Worm (Caenorhabditis elegans) whole organism, early embryonic: ENCODE results near the gene hum-2.

Experiments used
- B0310.2 ChIP-seq: sonication (generic microtip); optimal IDR thresholded peaks from 2 replicates; lab custom pipeline; 2016; ENCODE audit warnings: mild to moderate bottlenecking, missing genetic modification characterization, missing compliant biosample characterization
- F13C5.2 ChIP-seq: sonication (generic microtip); optimal IDR thresholded peaks from 2 replicates; lab custom pipeline; 2017; ENCODE audit warnings: mild to moderate bottlenecking, missing genetic modification characterization, inconsistent platforms, missing compliant biosample characterization
- ama-1 ChIP-seq: fragments of 150-350 bp; optimal IDR thresholded peaks from 2 replicates; lab custom pipeline; 2014
- ceh-36 ChIP-seq: sonication (generic microtip); optimal IDR thresholded peaks from 2 replicates; lab custom pipeline; 2016; ENCODE audit warnings: missing genetic modification characterization, inconsistent platforms, missing compliant biosample characterization
- ets-7 ChIP-seq: sonication (generic microtip); optimal IDR thresholded peaks from 2 replicates; lab custom pipeline; 2016; ENCODE audit warnings: missing genotype, missing genetic modification characterization, missing compliant biosample characterization
- flt-1 ChIP-seq: fragments of 200-800 bp; sonication (Bioruptor generic); IDR thresholded peaks from 2 replicates; pipeline ENCODE4 v1.3.6; 2022; ENCODE audit warnings: missing genetic modification characterization, missing compliant biosample characterization
- hmbx-1 ChIP-seq: sonication (generic microtip); optimal IDR thresholded peaks from 2 replicates; lab custom pipeline; 2016; ENCODE audit warnings: mild to moderate bottlenecking, missing genetic modification characterization, missing compliant biosample characterization
- pes-1 ChIP-seq: fragments of 200-800 bp; sonication (Bioruptor generic); IDR thresholded peaks from 2 replicates; pipeline ENCODE4 v1.3.6; 2022; ENCODE audit warnings: missing genetic modification reagents, missing genetic modification characterization, missing compliant biosample characterization
- scrt-1 ChIP-seq: fragments of 200-800 bp; sonication (Bioruptor generic); IDR thresholded peaks from 2 replicates; pipeline ENCODE4 v1.3.6; 2022; ENCODE audit warnings: missing genetic modification characterization, missing compliant biosample characterization
- sea-1 ChIP-seq: fragments of 200-800 bp; sonication (Bioruptor generic); conservative IDR thresholded peaks from 2 replicates; pipeline ENCODE4 v1.3.6; 2022; ENCODE audit warnings: missing genetic modification characterization, missing compliant biosample characterization
- tbx-11 ChIP-seq: fragments of 200-800 bp; sonication (Bioruptor generic); IDR thresholded peaks from 2 replicates; pipeline ENCODE4 v1.3.6; 2022; ENCODE audit warnings: missing genetic modification characterization, missing compliant biosample characterization
- tbx-37 ChIP-seq: fragments of 200-800 bp; sonication (Bioruptor generic); conservative IDR thresholded peaks from 2 replicates; pipeline ENCODE4 v1.3.6; 2022; ENCODE audit warnings: missing genetic modification reagents, missing genetic modification characterization, missing compliant biosample characterization

DNA sequence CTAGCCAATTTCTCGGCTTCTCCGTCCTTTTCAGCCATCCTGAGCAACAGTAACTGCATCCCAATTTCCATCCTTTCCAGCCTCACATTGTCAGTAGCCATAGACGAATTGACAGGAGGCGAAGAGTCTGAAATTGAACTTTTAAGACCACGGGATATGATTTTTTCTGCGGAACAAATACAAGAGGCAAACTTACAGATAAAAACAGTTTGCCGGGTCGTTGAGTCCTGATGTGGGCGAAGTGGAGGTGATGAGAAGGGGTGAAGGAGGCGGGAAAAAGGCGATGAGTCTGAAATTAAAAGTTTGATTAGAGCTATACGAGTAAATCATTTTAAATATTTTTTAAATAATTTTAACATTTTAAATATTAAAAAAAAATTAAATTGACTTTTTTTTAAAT is 41.1 kb downstream of the hum-2 start, which contains the start of gene F36D4.6:
- no peak for TF ChIP-seq scrt-1 (GFP tag; lab: Robert Waterston, UW)
- TF ChIP-seq ets-7 (tag; lab: Kevin White, UChicago), result no peak
- no peak for TF ChIP-seq ama-1
- no peak for TF ChIP-seq flt-1 (GFP tag; lab: Robert Waterston, UW)
- no peak for TF ChIP-seq hmbx-1
- no peak for TF ChIP-seq F13C5.2 (tag; lab: Kevin White, UChicago)
- TF ChIP-seq tbx-11, result no peak
- TF ChIP-seq B0310.2 (tag; lab: Kevin White, UChicago), result no peak
- no peak for TF ChIP-seq tbx-37 (GFP tag; lab: Robert Waterston, UW)
- no peak for TF ChIP-seq pes-1
- TF ChIP-seq sea-1 (GFP tag; lab: Robert Waterston, UW), result no peak
- no peak for TF ChIP-seq ceh-36
